Worm (Caenorhabditis elegans) whole organism, L4 larva: ENCODE data around the gene cyn-12.

ENCODE experiments used
- F10B5.3 ChIP-seq: sonication (generic microtip); optimal IDR thresholded peaks from 2 replicates; lab custom pipeline; 2016; ENCODE audit warnings: mild to moderate bottlenecking, missing genetic modification characterization, missing compliant biosample characterization
- F26F4.8 ChIP-seq: fragments of 200-800 bp; sonication (Bioruptor generic); conservative IDR thresholded peaks from 2 replicates; pipeline ENCODE4 v1.3.6; 2022; ENCODE audit warnings: missing genetic modification characterization, missing compliant biosample characterization
- F37D6.2 ChIP-seq: sonication (generic microtip); optimal IDR thresholded peaks from 2 replicates; lab custom pipeline; 2016; ENCODE audit warnings: mild to moderate bottlenecking, missing genetic modification characterization, missing compliant biosample characterization
- T20F7.1 ChIP-seq: fragments of 200-800 bp; sonication (Bioruptor generic); optimal IDR thresholded peaks from 2 replicates; lab custom pipeline; 2018; ENCODE audit warnings: mild to moderate bottlenecking, missing genetic modification characterization, missing compliant biosample characterization
- T26A8.4 ChIP-seq: fragments of 200-800 bp; sonication (Bioruptor generic); IDR thresholded peaks from 2 replicates; pipeline ENCODE4 v1.3.6; 2022; ENCODE audit warnings: missing genetic modification characterization, missing compliant biosample characterization
- Y48G9A.11 ChIP-seq: fragments of 200-800 bp; sonication (Bioruptor generic); IDR thresholded peaks from 2 replicates; pipeline ENCODE4 v1.3.6; 2022; ENCODE audit warnings: missing genetic modification reagents, missing genetic modification characterization, missing compliant biosample characterization
- Y75B8A.6 ChIP-seq: fragments of 200-800 bp; sonication (Bioruptor generic); IDR thresholded peaks from 2 replicates; pipeline ENCODE4 v1.3.6; 2022; ENCODE audit warnings: missing genetic modification reagents, missing genetic modification characterization, missing compliant biosample characterization
- aha-1 ChIP-seq: fragments of 150-350 bp; peaks from one replicate; lab custom pipeline; 2014; ENCODE audit warnings: missing biosample characterization, missing genetic modification characterization
- aly-2 ChIP-seq: sonication (generic microtip); optimal IDR thresholded peaks from 2 replicates; lab custom pipeline; 2018; ENCODE audit warnings: missing biosample characterization, missing genetic modification characterization
- ama-1 ChIP-seq: fragments of 150-350 bp; optimal IDR thresholded peaks from 2 replicates; lab custom pipeline; 2014; ENCODE audit warnings: inconsistent platforms, mixed read lengths
- ceh-32 ChIP-seq: sonication (generic microtip); optimal IDR thresholded peaks from 2 replicates; lab custom pipeline; 2016; ENCODE audit warnings: mild to moderate bottlenecking, missing genetic modification characterization, missing compliant biosample characterization; ENCODE audit not compliant: poor library complexity
- ceh-44 ChIP-seq: fragments of 200-800 bp; sonication (Bioruptor generic); IDR thresholded peaks from 2 replicates; pipeline ENCODE4 v1.3.6; 2022; ENCODE audit warnings: missing genetic modification reagents, missing genetic modification characterization, missing compliant biosample characterization
- ceh-62 ChIP-seq: sonication (generic microtip); optimal IDR thresholded peaks from 2 replicates; lab custom pipeline; 2017; ENCODE audit warnings: missing biosample characterization, missing genetic modification characterization
- ces-1 ChIP-seq: fragments of 150-350 bp; sonication (generic microtip); optimal IDR thresholded peaks from 4 replicates; lab custom pipeline; 2014; ENCODE audit warnings: missing biosample characterization, missing genetic modification reagents, missing genetic modification characterization
- cey-2 ChIP-seq: sonication (generic microtip); optimal IDR thresholded peaks from 3 replicates; lab custom pipeline; 2017; ENCODE audit warnings: missing genetic modification characterization, mild to moderate bottlenecking, missing compliant biosample characterization, antibody characterized with exemption, borderline replicate concordance; ENCODE audit not compliant: insufficient read depth
- daf-12 ChIP-seq: fragments of 150-350 bp; optimal IDR thresholded peaks from 2 replicates; lab custom pipeline; 2014; ENCODE audit warnings: missing biosample characterization, missing genetic modification reagents, missing genetic modification characterization
- daf-19 ChIP-seq: fragments of 200-800 bp; sonication (Bioruptor generic); conservative IDR thresholded peaks from 2 replicates; pipeline ENCODE4 v1.3.6; 2022; ENCODE audit warnings: missing genetic modification characterization, missing compliant biosample characterization
- daf-8 ChIP-seq: fragments of 200-800 bp; sonication (Bioruptor generic); IDR thresholded peaks from 2 replicates; pipeline ENCODE4 v1.3.6; 2022; ENCODE audit warnings: missing genetic modification characterization, missing compliant biosample characterization
- dmd-6 ChIP-seq: fragments of 200-800 bp; sonication (Bioruptor generic); IDR thresholded peaks from 2 replicates; pipeline ENCODE4 v1.3.6; 2022; ENCODE audit warnings: missing genetic modification reagents, missing genetic modification characterization, missing compliant biosample characterization
- dpl-1 ChIP-seq: fragments of 150-350 bp; optimal IDR thresholded peaks from 2 replicates; lab custom pipeline; 2014; ENCODE audit warnings: missing biosample characterization, missing genetic modification reagents, missing genetic modification characterization
- duxl-1 ChIP-seq: sonication (generic microtip); optimal IDR thresholded peaks from 2 replicates; lab custom pipeline; 2016; ENCODE audit warnings: mild to moderate bottlenecking, missing genetic modification characterization, moderate library complexity, missing compliant biosample characterization; ENCODE audit not compliant: poor library complexity
- dve-1 ChIP-seq: sonication (generic microtip); optimal IDR thresholded peaks from 2 replicates; lab custom pipeline; 2017; ENCODE audit warnings: antibody characterized with exemption, mild to moderate bottlenecking, missing genetic modification characterization, missing compliant biosample characterization; ENCODE audit not compliant: insufficient read depth
- egl-43 ChIP-seq: fragments of 200-800 bp; sonication (Bioruptor generic); IDR thresholded peaks from 2 replicates; pipeline ENCODE4 v1.3.6; 2022; ENCODE audit warnings: missing genetic modification reagents, missing genetic modification characterization, missing compliant biosample characterization
- fkh-10 ChIP-seq: fragments of 150-350 bp; optimal IDR thresholded peaks from 2 replicates; lab custom pipeline; 2014; ENCODE audit warnings: missing biosample characterization, missing genetic modification reagents, missing genetic modification characterization
- gei-8 ChIP-seq: fragments of 200-800 bp; sonication (Bioruptor generic); optimal IDR thresholded peaks from 2 replicates; lab custom pipeline; 2018; ENCODE audit warnings: mild to moderate bottlenecking, missing genetic modification characterization, missing compliant biosample characterization
- hlh-30 ChIP-seq: sonication (generic microtip); optimal IDR thresholded peaks from 2 replicates; lab custom pipeline; 2017; ENCODE audit warnings: antibody characterized with exemption, mild to moderate bottlenecking, missing genetic modification characterization, missing compliant biosample characterization; ENCODE audit not compliant: insufficient read depth
- hmg-1.1 ChIP-seq: fragments of 200-800 bp; sonication (Bioruptor generic); IDR thresholded peaks from 2 replicates; pipeline ENCODE4 v1.3.6; 2022; ENCODE audit warnings: missing genetic modification reagents, missing genetic modification characterization, missing compliant biosample characterization
- lim-7 ChIP-seq: fragments of 200-800 bp; sonication (Bioruptor generic); IDR thresholded peaks from 2 replicates; pipeline ENCODE4 v1.3.6; 2022; ENCODE audit warnings: missing genetic modification characterization, missing compliant biosample characterization
- lin-29 ChIP-seq: fragments of 200-800 bp; sonication (Bioruptor generic); IDR thresholded peaks from 2 replicates; pipeline ENCODE4 v1.3.6; 2022; ENCODE audit warnings: missing genetic modification reagents, missing genetic modification characterization, missing compliant biosample characterization
- lin-39 ChIP-seq: fragments of 150-350 bp; optimal IDR thresholded peaks from 2 replicates; lab custom pipeline; 2014; ENCODE audit warnings: missing biosample characterization, missing genetic modification reagents, missing genetic modification characterization
- lsy-2 ChIP-seq, 2 experiments: fragments of 150-350 bp in 1 of 2; sonication (generic microtip) in 1 of 2; optimal IDR thresholded peaks; 2 replicates each; lab custom pipeline; 2014 to 2017; ENCODE audit warnings: missing biosample characterization in 2 of 2, missing genetic modification characterization in 2 of 2
- madf-9 ChIP-seq: fragments of 200-800 bp; sonication (Bioruptor generic); conservative IDR thresholded peaks from 2 replicates; pipeline ENCODE4 v1.3.6; 2022; ENCODE audit warnings: missing genetic modification reagents, missing genetic modification characterization, missing compliant biosample characterization
- mdl-1 ChIP-seq, 2 experiments: fragments of 150-350 bp in 1 of 2; sonication (generic microtip) in 1 of 2; optimal IDR thresholded peaks; 2 replicates each; lab custom pipeline; 2014 to 2017; ENCODE audit warnings: missing biosample characterization in 2 of 2, missing genetic modification characterization in 2 of 2
- mdt-29 ChIP-seq: fragments of 200-800 bp; sonication (Bioruptor generic); IDR thresholded peaks from 2 replicates; pipeline ENCODE4 v1.3.6; 2022; ENCODE audit warnings: missing genetic modification reagents, missing genetic modification characterization, missing compliant biosample characterization
- mes-2 ChIP-seq: sonication (generic microtip); optimal IDR thresholded peaks from 2 replicates; lab custom pipeline; 2016; ENCODE audit warnings: missing genotype, mild to moderate bottlenecking, missing genetic modification characterization, missing compliant biosample characterization; ENCODE audit not compliant: poor library complexity, severe bottlenecking
- nhr-102 ChIP-seq: sonication (generic microtip); optimal IDR thresholded peaks from 2 replicates; lab custom pipeline; 2016; ENCODE audit warnings: mild to moderate bottlenecking, missing genetic modification characterization, moderate library complexity, missing compliant biosample characterization
- nhr-11 ChIP-seq: fragments of 150-350 bp; optimal IDR thresholded peaks from 2 replicates; lab custom pipeline; 2014; ENCODE audit warnings: missing biosample characterization, missing genetic modification characterization
- nhr-28 ChIP-seq: fragments of 150-350 bp; optimal IDR thresholded peaks from 2 replicates; lab custom pipeline; 2014; ENCODE audit warnings: missing biosample characterization, missing genetic modification characterization
- nhr-42 ChIP-seq: fragments of 200-800 bp; sonication (Bioruptor generic); IDR thresholded peaks from 2 replicates; pipeline ENCODE4 v1.3.6; 2022; ENCODE audit warnings: missing genetic modification characterization, missing compliant biosample characterization
- nhr-48 ChIP-seq: sonication (generic microtip); optimal IDR thresholded peaks from 2 replicates; lab custom pipeline; 2016; ENCODE audit warnings: mild to moderate bottlenecking, missing genetic modification characterization, missing compliant biosample characterization
- nhr-77 ChIP-seq: fragments of 150-350 bp; optimal IDR thresholded peaks from 2 replicates; lab custom pipeline; 2014; ENCODE audit warnings: missing biosample characterization, missing genetic modification characterization
- pha-4 ChIP-seq, 2 experiments: fragments of 150-350 bp in 1 of 2; fragments of 200-800 bp in 1 of 2; sonication (Bioruptor generic) in 1 of 2; IDR thresholded peaks in 1 of 2; optimal IDR thresholded peaks in 1 of 2; 2 replicates each; pipeline versions ENCODE4 v1.3.6 to Lab custom; 2014 to 2022; ENCODE audit warnings: missing genetic modification characterization in 2 of 2, missing genetic modification reagents in 2 of 2, missing biosample characterization in 1 of 2, missing compliant biosample characterization in 1 of 2
- pqm-1 ChIP-seq: sonication (generic microtip); optimal IDR thresholded peaks from 2 replicates; lab custom pipeline; 2017; ENCODE audit warnings: missing biosample characterization, missing genetic modification characterization
- sdz-12 ChIP-seq: fragments of 200-800 bp; sonication (Bioruptor generic); optimal IDR thresholded peaks from 2 replicates; lab custom pipeline; 2018; ENCODE audit warnings: mild to moderate bottlenecking, missing genetic modification characterization, missing compliant biosample characterization
- snpc-1.2 ChIP-seq: fragments of 200-800 bp; sonication (Bioruptor generic); IDR thresholded peaks from 2 replicates; pipeline ENCODE4 v1.3.6; 2022; ENCODE audit warnings: missing genetic modification reagents, missing genetic modification characterization, missing compliant biosample characterization
- snpc-4 ChIP-seq: fragments of 150-350 bp; optimal IDR thresholded peaks from 2 replicates; lab custom pipeline; 2014; ENCODE audit warnings: missing biosample characterization, missing genetic modification characterization
- spr-3 ChIP-seq: fragments of 200-800 bp; sonication (Bioruptor generic); optimal IDR thresholded peaks from 2 replicates; lab custom pipeline; 2018; ENCODE audit warnings: mild to moderate bottlenecking, missing genetic modification characterization, missing compliant biosample characterization
- tra-1 ChIP-seq: fragments of 200-800 bp; sonication (Bioruptor generic); IDR thresholded peaks from 2 replicates; pipeline ENCODE4 v1.3.6; 2022; ENCODE audit warnings: missing genetic modification reagents, missing genetic modification characterization, missing compliant biosample characterization
- vab-7 ChIP-seq: fragments of 200-800 bp; sonication (Bioruptor generic); IDR thresholded peaks from 2 replicates; pipeline ENCODE4 v1.3.6; 2022; ENCODE audit warnings: missing genetic modification reagents, missing genetic modification characterization, missing compliant biosample characterization
- zag-1 ChIP-seq: fragments of 150-350 bp; optimal IDR thresholded peaks from 2 replicates; lab custom pipeline; 2014; ENCODE audit warnings: missing biosample characterization, missing genetic modification characterization
- zfp-2 ChIP-seq: sonication (generic microtip); optimal IDR thresholded peaks from 2 replicates; lab custom pipeline; 2016; ENCODE audit warnings: mild to moderate bottlenecking, missing genetic modification characterization, missing compliant biosample characterization

cyn-12 gene

ce11 chrIV:7180304-7180703, 47.3 kb upstream of the cyn-12 start, which contains the start of gene cest-10:
Gene cest-10 (plus strand): TSS chrIV:7180557.
- TF ChIP-seq pqm-1 (tag; lab: Kevin White, UChicago) = peak; percentile 78
- no peak for TF ChIP-seq dpl-1 (GFP tag; lab: Kevin White, UChicago)
- peak; percentile 56 for TF ChIP-seq aha-1 (tag; lab: Kevin White, UChicago)
- TF ChIP-seq tra-1 = peak; percentile 90
- no peak for TF ChIP-seq daf-12 (tag; lab: Kevin White, UChicago)
- no peak for TF ChIP-seq F26F4.8 (GFP tag; lab: Robert Waterston, UW)
- no peak for TF ChIP-seq ama-1 (lab: Kevin White, UChicago)
- no peak for TF ChIP-seq mdl-1 (tag; optimal IDR thresholded peaks at IDR 0.05; lab: Kevin White, UChicago)
- peak; percentile 64 for TF ChIP-seq nhr-48 (tag; lab: Kevin White, UChicago)
- no peak for TF ChIP-seq ceh-32 (tag; lab: Kevin White, UChicago)
- TF ChIP-seq daf-8 (GFP tag; lab: Robert Waterston, UW) = no peak
- peak; percentile 99 for TF ChIP-seq nhr-28 (tag; lab: Kevin White, UChicago)
- TF ChIP-seq egl-43 (GFP tag; lab: Robert Waterston, UW) = no peak
- TF ChIP-seq vab-7 (GFP tag; lab: Robert Waterston, UW) = no peak
- no peak for TF ChIP-seq mes-2
- TF ChIP-seq madf-9 (GFP tag; lab: Robert Waterston, UW) = no peak
- no peak for TF ChIP-seq ces-1 (GFP tag; lab: Kevin White, UChicago)
- TF ChIP-seq F10B5.3 (tag; lab: Kevin White, UChicago) = no peak
- no peak for TF ChIP-seq nhr-11 (tag; lab: Kevin White, UChicago)
- no peak for TF ChIP-seq spr-3 (GFP tag; lab: Kevin White, UChicago)
- TF ChIP-seq Y75B8A.6 (GFP tag; lab: Robert Waterston, UW) = 0 out of 2 replicates have a peak, but pooled peaks have one; percentile 22
- no peak for TF ChIP-seq hmg-1.1
- no peak for TF ChIP-seq fkh-10 (GFP tag; lab: Kevin White, UChicago)
- TF ChIP-seq duxl-1 (tag; lab: Kevin White, UChicago) = no peak
- TF ChIP-seq ceh-44 (GFP tag; lab: Robert Waterston, UW) = no peak
- TF ChIP-seq ceh-62 = no peak
- no peak for TF ChIP-seq mdt-29 (GFP tag; lab: Robert Waterston, UW)
- TF ChIP-seq cey-2 (tag; lab: Kevin White, UChicago) = no peak
- TF ChIP-seq Y48G9A.11 = no peak
- no peak for TF ChIP-seq lsy-2 (tag; optimal IDR thresholded peaks at IDR 0.05; lab: Kevin White, UChicago)
- TF ChIP-seq lin-39 (tag; lab: Kevin White, UChicago) = no peak
- no peak for TF ChIP-seq snpc-1.2 (GFP tag; lab: Robert Waterston, UW)
- TF ChIP-seq T26A8.4 = no peak
- no peak for TF ChIP-seq aly-2 (tag; lab: Kevin White, UChicago)
- peak; percentile 69 for TF ChIP-seq nhr-77 (tag; lab: Kevin White, UChicago)
- TF ChIP-seq daf-19 = no peak
- TF ChIP-seq hlh-30 (tag; lab: Kevin White, UChicago) = no peak
- no peak for TF ChIP-seq T20F7.1 (GFP tag; lab: Kevin White, UChicago)
- peak; percentile 89 for TF ChIP-seq dve-1
- no peak for TF ChIP-seq sdz-12
- peak; percentile 2 for TF ChIP-seq gei-8 (GFP tag; lab: Kevin White, UChicago)
- TF ChIP-seq F37D6.2 (tag; lab: Kevin White, UChicago) = no peak
- no peak for TF ChIP-seq lin-29 (GFP tag; lab: Robert Waterston, UW)
- no peak for TF ChIP-seq nhr-42
- TF ChIP-seq zag-1 (tag; lab: Kevin White, UChicago) = no peak
- TF ChIP-seq pha-4 (GFP tag; IDR thresholded peaks at IDR 0.05; lab: Robert Waterston, UW) = peak; percentile 32; the same call in 1 of the 2 replicates
- no peak for TF ChIP-seq pha-4 (tag; optimal IDR thresholded peaks at IDR 0.05; lab: Kevin White, UChicago)
- no peak for TF ChIP-seq lim-7 (GFP tag; lab: Robert Waterston, UW)
- TF ChIP-seq snpc-4 = no peak
- TF ChIP-seq nhr-102 (tag; lab: Kevin White, UChicago) = peak; percentile 49
- peak; percentile 96 for TF ChIP-seq dmd-6 (GFP tag; lab: Robert Waterston, UW)
- TF ChIP-seq zfp-2 (tag; lab: Kevin White, UChicago) = no peak
